Worm (Caenorhabditis elegans) whole organism, late embryonic: ENCODE data around the gene irld-65.

Experiments used
- C08G9.2 ChIP-seq: sonication (generic microtip); optimal IDR thresholded peaks from 2 replicates; lab custom pipeline; 2016; ENCODE audit warnings: mild to moderate bottlenecking, missing genetic modification characterization, moderate library complexity, missing compliant biosample characterization
- C38D4.7 ChIP-seq: fragments of 200-800 bp; sonication (Bioruptor generic); optimal IDR thresholded peaks from 2 replicates; lab custom pipeline; 2018; ENCODE audit warnings: mild to moderate bottlenecking, missing genetic modification characterization, moderate library complexity, missing compliant biosample characterization
- F13H6.1 ChIP-seq: sonication (generic microtip); optimal IDR thresholded peaks from 2 replicates; lab custom pipeline; 2016; ENCODE audit warnings: missing genetic modification characterization, missing compliant biosample characterization
- K02D7.2 ChIP-seq: sonication (generic microtip); optimal IDR thresholded peaks from 2 replicates; lab custom pipeline; 2017; ENCODE audit warnings: mild to moderate bottlenecking, missing genetic modification characterization, missing compliant biosample characterization
- T23F11.4 ChIP-seq: fragments of 200-800 bp; sonication (Bioruptor generic); optimal IDR thresholded peaks from 2 replicates; lab custom pipeline; 2018; ENCODE audit warnings: mild to moderate bottlenecking, missing genetic modification characterization, missing compliant biosample characterization
- Y22D7AL.16 ChIP-seq: sonication (generic microtip); optimal IDR thresholded peaks from 2 replicates; lab custom pipeline; 2016; ENCODE audit warnings: missing genetic modification characterization, missing compliant biosample characterization
- ceh-18 ChIP-seq: sonication (generic microtip); optimal IDR thresholded peaks from 2 replicates; lab custom pipeline; 2016; ENCODE audit warnings: missing genetic modification characterization, missing compliant biosample characterization
- ceh-19 ChIP-seq: fragments of 200-800 bp; sonication (Bioruptor generic); optimal IDR thresholded peaks from 2 replicates; lab custom pipeline; 2018; ENCODE audit warnings: mild to moderate bottlenecking, missing genetic modification characterization, missing compliant biosample characterization
- ceh-22 ChIP-seq: sonication (generic microtip); optimal IDR thresholded peaks from 2 replicates; lab custom pipeline; 2017; ENCODE audit warnings: missing biosample characterization, missing genetic modification characterization
- ceh-24 ChIP-seq: sonication (generic microtip); optimal IDR thresholded peaks from 2 replicates; lab custom pipeline; 2016; ENCODE audit warnings: mild to moderate bottlenecking, missing genetic modification characterization, missing compliant biosample characterization
- ceh-34 ChIP-seq: sonication (generic microtip); optimal IDR thresholded peaks from 2 replicates; lab custom pipeline; 2016; ENCODE audit warnings: mild to moderate bottlenecking, missing genetic modification characterization, missing compliant biosample characterization
- ceh-45 ChIP-seq: fragments of 200-800 bp; sonication (Bioruptor generic); IDR thresholded peaks from 2 replicates; pipeline ENCODE4 v1.3.6; 2022; ENCODE audit warnings: missing genetic modification reagents, missing genetic modification characterization, missing compliant biosample characterization
- ceh-48 ChIP-seq: sonication (generic microtip); optimal IDR thresholded peaks from 2 replicates; lab custom pipeline; 2016; ENCODE audit warnings: missing genetic modification characterization, inconsistent platforms, missing compliant biosample characterization
- ceh-9 ChIP-seq: sonication (generic microtip); optimal IDR thresholded peaks from 2 replicates; lab custom pipeline; 2016; ENCODE audit warnings: mild to moderate bottlenecking, missing genetic modification characterization, inconsistent platforms, missing compliant biosample characterization
- dmd-4 ChIP-seq: sonication (generic microtip); optimal IDR thresholded peaks from 2 replicates; lab custom pipeline; 2016; ENCODE audit warnings: borderline replicate concordance, missing genetic modification characterization, missing compliant biosample characterization
- dve-1 ChIP-seq: sonication (generic microtip); optimal IDR thresholded peaks from 2 replicates; lab custom pipeline; 2017; ENCODE audit warnings: antibody characterized with exemption, mild to moderate bottlenecking, missing genetic modification characterization, missing compliant biosample characterization
- elt-4 ChIP-seq: sonication (generic microtip); optimal IDR thresholded peaks from 2 replicates; lab custom pipeline; 2016; ENCODE audit warnings: missing genetic modification characterization, missing compliant biosample characterization
- ets-4 ChIP-seq: sonication (generic microtip); optimal IDR thresholded peaks from 2 replicates; lab custom pipeline; 2016; ENCODE audit warnings: missing genetic modification characterization, missing compliant biosample characterization
- eyg-1 ChIP-seq: sonication (generic microtip); optimal IDR thresholded peaks from 2 replicates; lab custom pipeline; 2016; ENCODE audit warnings: missing genotype, missing genetic modification characterization, missing compliant biosample characterization
- fax-1 ChIP-seq: sonication (generic microtip); optimal IDR thresholded peaks from 2 replicates; lab custom pipeline; 2016; ENCODE audit warnings: missing genotype, missing genetic modification characterization, missing compliant biosample characterization
- fkh-6 ChIP-seq: sonication (generic microtip); optimal IDR thresholded peaks from 2 replicates; lab custom pipeline; 2016; ENCODE audit warnings: missing genetic modification characterization, missing compliant biosample characterization
- gmeb-2 ChIP-seq: sonication (generic microtip); optimal IDR thresholded peaks from 2 replicates; lab custom pipeline; 2016; ENCODE audit warnings: missing genetic modification characterization, inconsistent platforms, missing compliant biosample characterization
- hlh-15 ChIP-seq: sonication (generic microtip); optimal IDR thresholded peaks from 2 replicates; lab custom pipeline; 2016; ENCODE audit warnings: missing genetic modification characterization, missing compliant biosample characterization
- hlh-8 ChIP-seq: sonication (generic microtip); optimal IDR thresholded peaks from 2 replicates; lab custom pipeline; 2016; ENCODE audit warnings: missing genotype, missing genetic modification characterization, missing compliant biosample characterization
- lim-6 ChIP-seq: sonication (generic microtip); optimal IDR thresholded peaks from 2 replicates; lab custom pipeline; 2016; ENCODE audit warnings: missing genetic modification characterization, missing compliant biosample characterization
- lin-11 ChIP-seq: fragments of 200-800 bp; sonication (Bioruptor generic); optimal IDR thresholded peaks from 2 replicates; lab custom pipeline; 2018; ENCODE audit warnings: mild to moderate bottlenecking, missing genetic modification characterization, missing compliant biosample characterization
- madf-2 ChIP-seq: sonication (generic microtip); optimal IDR thresholded peaks from 2 replicates; lab custom pipeline; 2017; ENCODE audit warnings: missing genetic modification characterization, missing compliant biosample characterization
- nhr-11 ChIP-seq: fragments of 150-350 bp; optimal IDR thresholded peaks from 2 replicates; lab custom pipeline; 2014; ENCODE audit warnings: missing biosample characterization, missing genetic modification characterization
- nhr-232 ChIP-seq: sonication (generic microtip); optimal IDR thresholded peaks from 2 replicates; lab custom pipeline; 2016; ENCODE audit warnings: missing genetic modification characterization, missing compliant biosample characterization
- odd-2 ChIP-seq: sonication (generic microtip); optimal IDR thresholded peaks from 2 replicates; lab custom pipeline; 2017; ENCODE audit warnings: antibody characterized with exemption, mild to moderate bottlenecking, missing genetic modification characterization, missing compliant biosample characterization
- pag-3 ChIP-seq: sonication (generic microtip); optimal IDR thresholded peaks from 2 replicates; lab custom pipeline; 2016; ENCODE audit warnings: missing compliant biosample characterization, missing genetic modification characterization, borderline replicate concordance
- pax-1 ChIP-seq: fragments of 150-350 bp; optimal IDR thresholded peaks from 2 replicates; lab custom pipeline; 2014; ENCODE audit warnings: missing biosample characterization, missing genetic modification characterization
- pqm-1 ChIP-seq: sonication (generic microtip); optimal IDR thresholded peaks from 2 replicates; lab custom pipeline; 2016; ENCODE audit warnings: missing genetic modification characterization, missing compliant biosample characterization
- sdc-2 ChIP-seq: sonication (generic microtip); optimal IDR thresholded peaks from 2 replicates; lab custom pipeline; 2016; ENCODE audit warnings: missing genotype, missing genetic modification characterization, missing compliant biosample characterization
- sox-4 ChIP-seq: sonication (generic microtip); optimal IDR thresholded peaks from 2 replicates; lab custom pipeline; 2017; ENCODE audit warnings: mild to moderate bottlenecking, missing genetic modification characterization, inconsistent platforms, missing compliant biosample characterization
- tbx-2 ChIP-seq: sonication (generic microtip); optimal IDR thresholded peaks from 2 replicates; lab custom pipeline; 2016; ENCODE audit warnings: missing genetic modification characterization, missing compliant biosample characterization
- unc-3 ChIP-seq, 2 experiments: fragments of 200-800 bp in 1 of 2; sonication (Bioruptor generic) in 1 of 2; sonication (generic microtip) in 1 of 2; conservative IDR thresholded peaks in 1 of 2; optimal IDR thresholded peaks in 1 of 2; 2 replicates each; pipeline versions ENCODE4 v1.3.6 to Lab custom; 2016 to 2022; ENCODE audit warnings: missing compliant biosample characterization in 2 of 2, missing genetic modification characterization in 2 of 2, missing genetic modification reagents in 1 of 2
- unc-86 ChIP-seq: sonication (generic microtip); optimal IDR thresholded peaks from 2 replicates; lab custom pipeline; 2016; ENCODE audit warnings: missing genetic modification characterization, missing compliant biosample characterization

irld-65 gene

DNA sequence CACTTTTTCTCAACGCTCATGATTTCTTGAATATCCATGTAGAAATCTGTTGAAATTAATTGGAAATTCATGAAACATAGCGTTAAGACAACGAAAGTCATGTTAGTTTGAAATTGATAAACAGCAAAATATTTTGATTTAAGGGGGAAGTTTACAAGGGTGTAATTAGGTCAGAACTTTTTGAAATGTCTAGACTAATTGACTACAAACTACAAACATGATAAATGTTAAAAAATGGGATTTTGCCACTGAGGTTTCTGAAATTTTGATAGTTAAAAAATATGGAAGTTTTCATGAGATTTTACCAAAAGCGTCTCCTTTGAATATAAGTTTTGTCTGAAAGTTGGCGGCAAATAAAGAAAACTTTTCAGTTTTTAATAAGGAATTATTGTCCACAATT lies at the start of gene irld-65:
Gene irld-65, minus strand, starts transcription at position 101 of the 400 bp plus-strand sequence.
- no peak for TF ChIP-seq lin-11 (tag; lab: Kevin White, UChicago)
- no peak for TF ChIP-seq Y22D7AL.16 (tag; lab: Kevin White, UChicago)
- no peak for TF ChIP-seq fkh-6 (tag; lab: Kevin White, UChicago)
- TF ChIP-seq ceh-48 (tag; lab: Kevin White, UChicago): no peak
- TF ChIP-seq ceh-34 (tag; lab: Kevin White, UChicago): no peak
- TF ChIP-seq unc-86 (tag; lab: Kevin White, UChicago): no peak
- TF ChIP-seq ets-4 (tag; lab: Kevin White, UChicago): no peak
- TF ChIP-seq ceh-9 (tag; lab: Kevin White, UChicago): no peak
- no peak for TF ChIP-seq C38D4.7 (GFP tag; lab: Kevin White, UChicago)
- no peak for TF ChIP-seq eyg-1 (tag; lab: Kevin White, UChicago)
- no peak for TF ChIP-seq ceh-45 (GFP tag; lab: Robert Waterston, UW)
- no peak for TF ChIP-seq dve-1 (tag; lab: Kevin White, UChicago)
- no peak for TF ChIP-seq gmeb-2
- TF ChIP-seq pax-1 (tag; lab: Kevin White, UChicago): no peak
- TF ChIP-seq ceh-22 (tag; lab: Kevin White, UChicago): no peak

DNA sequence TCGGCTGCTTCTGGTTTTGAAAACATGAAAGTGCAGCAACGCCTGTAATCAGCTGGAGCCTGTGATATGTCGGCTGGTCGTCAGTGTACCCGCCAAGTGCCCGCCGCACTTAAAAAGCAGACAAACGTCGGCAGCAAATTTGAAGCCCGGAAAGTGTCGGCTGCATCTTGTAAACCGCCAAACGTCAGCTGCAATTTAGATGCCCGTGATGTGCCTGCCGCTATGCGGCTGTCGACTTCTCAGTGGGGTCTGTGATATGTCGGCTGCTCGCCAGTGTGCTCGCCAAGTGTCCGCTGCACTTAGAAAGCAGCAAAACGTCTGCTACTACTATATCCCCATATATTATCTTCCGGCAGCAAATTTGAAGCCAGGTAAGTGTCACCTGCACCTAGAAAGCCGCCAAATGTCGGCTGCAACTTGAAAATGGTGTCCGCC lies 49.4 kb upstream of the irld-65 start:
- TF ChIP-seq nhr-11 (tag; lab: Kevin White, UChicago): no peak
- TF ChIP-seq hlh-8 (tag; lab: Kevin White, UChicago): no peak
- TF ChIP-seq dve-1 (tag; lab: Kevin White, UChicago): no peak
- TF ChIP-seq tbx-2 (tag; lab: Kevin White, UChicago): no peak
- TF ChIP-seq ceh-18 (tag; lab: Kevin White, UChicago): no peak
- TF ChIP-seq C38D4.7 (GFP tag; lab: Kevin White, UChicago): no peak
- TF ChIP-seq eyg-1 (tag; lab: Kevin White, UChicago): no peak
- no peak for TF ChIP-seq F13H6.1 (tag; lab: Kevin White, UChicago)
- TF ChIP-seq T23F11.4 (GFP tag; lab: Kevin White, UChicago): no peak
- no peak for TF ChIP-seq nhr-232 (tag; lab: Kevin White, UChicago)
- no peak for TF ChIP-seq ceh-22 (tag; lab: Kevin White, UChicago)
- no peak for TF ChIP-seq elt-4
- no peak for TF ChIP-seq C08G9.2 (tag; lab: Kevin White, UChicago)
- TF ChIP-seq lim-6 (tag; lab: Kevin White, UChicago): no peak
- TF ChIP-seq ceh-19 (GFP tag; lab: Kevin White, UChicago): no peak
- no peak for TF ChIP-seq sdc-2
- no peak for TF ChIP-seq ceh-24 (tag; lab: Kevin White, UChicago)

- TF ChIP-seq pag-3 (tag; lab: Kevin White, UChicago) (no peak), fax-1 (tag; lab: Kevin White, UChicago) (no peak), odd-2 (tag; lab: Kevin White, UChicago) (no peak), dmd-4 (tag; lab: Kevin White, UChicago) (no peak), K02D7.2 (no peak), ceh-34 (tag; lab: Kevin White, UChicago) (no peak), ceh-24 (tag; lab: Kevin White, UChicago) (no peak), pqm-1 (tag; lab: Kevin White, UChicago) (no peak), elt-4 (no peak), hlh-8 (tag; lab: Kevin White, UChicago) (no peak), hlh-15 (tag; lab: Kevin White, UChicago) (no peak), ceh-9 (tag; lab: Kevin White, UChicago) (no peak), ceh-45 (GFP tag; lab: Robert Waterston, UW) (no peak), madf-2 (tag; lab: Kevin White, UChicago) (no peak), nhr-232 (tag; lab: Kevin White, UChicago) (no peak), lin-11 (tag; lab: Kevin White, UChicago) (no peak), sox-4 (no peak), unc-3 (GFP tag; conservative IDR thresholded peaks at IDR 0.05; lab: Robert Waterston, UW) (no peak), unc-3 (tag; optimal IDR thresholded peaks at IDR 0.05; lab: Kevin White, UChicago) (no peak), fkh-6 (tag; lab: Kevin White, UChicago) (no peak)
Observed at ce11 chrII:2985935-2986498, 48.3 kb upstream of the irld-65 start.
